Fruit fly (Drosophila melanogaster) whole organism: ENCODE data around the gene Sgt1.

ENCODE experiments used
- CG8478 ChIP-seq: fragments of >200 bp; optimal IDR thresholded peaks from 2 replicates; lab custom pipeline; 2018; ENCODE audit warnings: inconsistent platforms
- Dll ChIP-seq: fragments of >200 bp; optimal IDR thresholded peaks from 2 replicates; lab custom pipeline; 2017
- EcR ChIP-seq, 2 experiments: fragments of >200 bp; optimal IDR thresholded peaks; 2 replicates each; lab custom pipeline; 2017; ENCODE audit warnings: missing biosample characterization in 2 of 2, missing genetic modification characterization in 2 of 2, missing genetic modification reagents in 2 of 2
- pan ChIP-seq: fragments of >200 bp; optimal IDR thresholded peaks from 2 replicates; lab custom pipeline; 2017
- psq ChIP-seq: fragments of >200 bp; optimal IDR thresholded peaks from 2 replicates; lab custom pipeline; 2017
- usp ChIP-seq: fragments of >200 bp; optimal IDR thresholded peaks from 2 replicates; lab custom pipeline; 2017; ENCODE audit warnings: missing biosample characterization, missing genetic modification characterization, mixed read lengths

Sgt1 gene

dm6 chr3R:8264302-8265080, 40.6 kb downstream of the Sgt1 start, which contains the start of the genes RPA1 and Mcm2:
Gene RPA1 (minus strand): TSS chr3R:8264451.
Gene Mcm2 (plus strand): TSS chr3R:8264970.
- TF ChIP-seq pan (lab: Kevin White, UChicago) (no peak), Dll (lab: Kevin White, UChicago) (no peak), usp (no peak), psq (lab: Kevin White, UChicago) (no peak), CG8478 (no peak), EcR (GFP tag; optimal IDR thresholded peaks at IDR 0.05; lab: Kevin White, UChicago) (no peak)

- no peak for TF ChIP-seq psq (lab: Kevin White, UChicago)
- no peak for TF ChIP-seq pan (lab: Kevin White, UChicago)
- TF ChIP-seq EcR (GFP tag; optimal IDR thresholded peaks at IDR 0.05; lab: Kevin White, UChicago) = no peak
- no peak for TF ChIP-seq CG8478
- no peak for TF ChIP-seq Dll (lab: Kevin White, UChicago)
- TF ChIP-seq usp = no peak
These were observed 43.4 kb downstream of the Sgt1 start for dm6 chr3R:8261634-8262033.

- TF ChIP-seq pan (lab: Kevin White, UChicago) (no peak), psq (lab: Kevin White, UChicago) (no peak), Dll (lab: Kevin White, UChicago) (no peak), EcR (GFP tag; optimal IDR thresholded peaks at IDR 0.05; lab: Kevin White, UChicago) (no peak), usp (no peak), CG8478 (no peak)
These were observed 49.0 kb downstream of the Sgt1 start for dm6 chr3R:8256040-8256439.

- no peak for TF ChIP-seq psq (lab: Kevin White, UChicago)
- TF ChIP-seq Dll (lab: Kevin White, UChicago) = no peak
- TF ChIP-seq EcR (GFP tag; optimal IDR thresholded peaks at IDR 0.05; lab: Kevin White, UChicago) = no peak
- no peak for TF ChIP-seq usp
- TF ChIP-seq pan (lab: Kevin White, UChicago) = no peak
- no peak for TF ChIP-seq CG8478
These were observed 50.7 kb downstream of the Sgt1 start for dm6 chr3R:8254347-8254746.
